Fruit fly (Drosophila melanogaster) whole organism, larva: ENCODE results near the gene CkIalpha.

Source experiments
- noc ChIP-seq: fragments of 200-800 bp; sonication (Bioruptor generic); optimal IDR thresholded peaks from 3 replicates; lab custom pipeline; 2019; ENCODE audit warnings: missing biosample characterization, mild to moderate bottlenecking, missing genetic modification characterization, moderate library complexity

CkIalpha gene

DNA sequence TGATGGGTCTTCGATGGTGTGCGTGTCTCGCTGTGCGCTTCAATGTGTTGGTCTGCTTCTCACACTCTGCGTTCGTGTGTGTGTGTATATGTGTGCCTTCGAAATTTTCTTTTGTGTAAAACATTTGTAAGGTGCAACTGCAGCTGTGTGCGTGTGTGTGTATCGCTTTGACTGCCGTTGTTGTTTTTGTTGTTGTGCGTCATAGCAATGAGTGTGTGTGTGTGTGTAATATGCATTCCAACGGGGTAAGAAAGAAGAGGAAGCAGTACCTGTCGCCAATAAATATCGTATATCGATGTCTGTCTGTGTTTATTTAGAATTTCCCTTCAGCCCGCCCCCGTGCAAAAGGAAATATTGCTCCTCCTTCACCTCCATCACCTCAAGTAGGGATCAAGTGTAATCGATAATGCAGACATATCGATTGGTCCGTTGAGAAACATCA is 883 bp downstream of the CkIalpha start:
- TF ChIP-seq noc (tag; lab: Kevin White, UChicago), result peak; percentile 14

DNA sequence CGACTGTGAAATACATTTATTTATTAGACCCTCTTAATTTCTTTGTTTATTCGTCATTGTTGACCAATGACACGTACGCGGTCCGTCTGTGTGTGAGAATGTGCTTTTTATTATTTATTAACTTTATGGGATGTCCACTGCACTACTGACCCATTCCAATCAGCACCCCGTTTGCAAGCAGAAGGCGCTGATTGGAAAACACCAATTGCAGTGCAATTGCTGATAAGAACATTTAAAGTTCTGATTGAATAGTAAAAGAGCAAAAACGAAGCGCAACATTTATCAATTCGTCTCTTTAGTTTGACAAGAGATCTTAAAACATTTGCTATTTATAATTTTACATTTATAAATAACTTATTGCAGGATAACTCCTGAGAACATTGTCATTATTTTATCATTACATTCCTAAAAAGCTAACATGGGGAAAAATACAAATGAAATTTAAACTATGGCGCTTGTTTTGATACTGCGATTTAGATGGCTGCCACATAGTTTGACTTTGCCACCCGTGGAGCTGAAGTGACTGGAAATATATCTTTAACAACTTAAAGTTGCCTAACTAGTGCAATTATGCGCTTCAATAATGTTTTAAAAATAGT is 5.1 kb downstream of the CkIalpha start:
- TF ChIP-seq noc (tag; lab: Kevin White, UChicago), result no peak

DNA sequence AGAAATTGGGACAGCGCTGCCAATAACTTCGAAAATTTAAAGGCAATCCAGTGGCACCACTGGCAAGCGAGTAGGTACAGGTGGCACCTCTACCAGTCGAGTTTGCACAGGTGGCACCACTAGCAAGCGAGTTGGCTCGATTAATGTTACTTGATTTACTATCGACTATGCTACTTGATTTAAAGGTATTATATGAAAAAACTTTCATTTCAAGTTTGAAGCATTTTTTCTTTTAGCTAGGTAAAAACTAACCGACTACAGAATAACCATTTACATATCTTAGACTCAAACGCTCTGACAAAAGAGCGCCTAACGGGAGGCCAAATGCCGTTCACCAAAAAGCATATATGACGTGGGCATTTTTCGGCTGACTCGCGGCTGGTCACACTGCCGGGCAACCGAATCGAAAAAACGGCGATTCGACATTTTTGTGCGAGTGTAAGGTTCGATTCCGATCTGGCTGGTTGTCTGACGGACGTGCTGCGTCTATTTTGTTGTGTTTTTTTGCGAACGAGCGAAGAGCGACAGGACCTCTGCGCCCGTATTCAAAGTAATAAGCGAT is 5.7 kb downstream of the CkIalpha start, which contains the start of gene Tis11:
TSS of gene Tis11 (plus strand) at position 417 of the 562 bp plus-strand sequence.
- TF ChIP-seq noc (tag; lab: Kevin White, UChicago), result peak; percentile 4

DNA sequence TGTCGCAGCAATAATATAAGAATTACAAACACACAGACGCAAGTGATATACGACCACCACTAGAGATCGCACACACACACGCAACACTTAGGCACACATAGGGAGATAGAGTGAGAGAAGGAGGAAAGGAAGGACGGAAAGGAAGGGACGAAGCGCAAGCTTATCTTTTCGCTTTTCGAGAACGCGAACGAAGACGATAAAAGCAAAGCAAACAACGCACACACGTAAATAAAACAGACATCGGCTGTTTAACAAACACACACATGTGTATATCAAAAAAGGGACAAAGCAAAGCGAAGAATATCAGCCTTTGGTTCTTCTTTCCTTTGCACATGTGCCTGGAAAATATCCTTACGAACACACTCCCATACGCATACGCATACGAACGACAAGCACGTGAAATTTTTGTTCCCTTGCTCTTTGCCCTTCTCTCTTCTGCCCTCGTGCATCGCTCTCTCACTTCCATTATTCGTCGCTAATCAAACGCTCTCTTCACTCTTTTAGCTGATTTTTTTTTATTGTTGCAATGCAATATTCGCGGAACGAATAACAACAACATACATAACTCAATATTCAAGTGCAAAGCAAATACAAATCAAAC is 6.7 kb downstream of the CkIalpha start:
- TF ChIP-seq noc (tag; lab: Kevin White, UChicago), result peak; percentile 29

DNA sequence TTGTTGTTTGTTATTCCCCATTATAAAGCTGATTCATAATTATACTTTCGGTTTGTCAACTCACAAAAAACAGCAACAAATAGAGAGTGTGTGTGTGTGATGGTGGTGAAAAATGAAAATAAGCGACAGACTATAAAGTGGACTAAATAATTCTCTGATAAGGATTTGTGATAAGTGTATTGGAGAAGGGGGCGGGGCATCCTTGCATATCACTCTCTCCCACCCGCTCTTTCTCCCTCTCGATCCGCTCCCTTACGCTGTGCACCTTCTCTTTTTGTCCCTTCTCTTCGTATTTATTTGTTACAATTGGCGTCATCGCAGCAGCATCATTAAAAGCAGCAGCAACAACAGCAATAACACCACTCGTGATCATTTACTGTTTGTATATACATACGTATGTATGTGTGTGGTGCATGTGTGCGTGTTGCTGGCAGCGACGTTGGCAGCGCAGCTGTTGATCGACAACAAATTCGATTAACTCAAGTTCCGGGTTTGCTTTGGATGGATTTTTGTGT is 8.1 kb downstream of the CkIalpha start:
- TF ChIP-seq noc (tag; lab: Kevin White, UChicago), result peak; percentile 26

DNA sequence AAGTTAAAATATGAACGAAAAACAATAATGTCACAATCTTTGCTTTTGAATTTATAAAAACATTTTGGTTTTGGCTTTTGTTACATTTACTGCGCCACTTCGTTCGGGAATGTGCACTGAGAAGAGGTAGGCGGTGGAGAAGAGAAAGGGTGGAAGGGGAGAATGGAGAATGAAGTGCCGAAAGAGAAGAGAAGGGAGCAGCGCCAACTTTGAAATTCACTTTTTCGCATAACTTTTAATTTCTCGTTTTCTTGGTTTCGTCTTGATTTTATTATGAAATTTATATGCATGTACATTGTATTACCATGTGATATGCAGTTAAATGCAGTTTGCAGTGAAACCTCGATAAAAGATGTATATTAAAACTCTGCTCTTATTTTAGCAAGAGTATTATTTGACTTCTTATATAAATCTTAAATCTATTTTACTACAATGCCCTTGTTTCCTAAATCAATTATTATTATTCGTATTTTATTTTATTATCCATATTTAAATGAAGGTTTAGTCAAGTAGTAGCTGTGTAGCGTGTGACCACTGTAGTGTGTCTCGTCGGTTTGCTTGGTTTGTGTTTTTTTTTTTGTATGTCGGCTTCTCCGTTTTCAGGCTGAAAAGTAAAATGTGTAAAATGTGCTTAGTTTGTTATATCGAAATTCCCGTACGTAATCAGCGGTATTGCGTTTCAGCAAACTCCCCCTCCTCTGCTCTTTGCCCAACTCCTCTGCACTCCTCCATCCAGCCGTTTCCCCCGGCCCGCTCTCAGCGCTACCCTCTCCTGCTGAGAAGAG is 9.4 kb downstream of the CkIalpha start:
- TF ChIP-seq noc (tag; lab: Kevin White, UChicago), result no peak

DNA sequence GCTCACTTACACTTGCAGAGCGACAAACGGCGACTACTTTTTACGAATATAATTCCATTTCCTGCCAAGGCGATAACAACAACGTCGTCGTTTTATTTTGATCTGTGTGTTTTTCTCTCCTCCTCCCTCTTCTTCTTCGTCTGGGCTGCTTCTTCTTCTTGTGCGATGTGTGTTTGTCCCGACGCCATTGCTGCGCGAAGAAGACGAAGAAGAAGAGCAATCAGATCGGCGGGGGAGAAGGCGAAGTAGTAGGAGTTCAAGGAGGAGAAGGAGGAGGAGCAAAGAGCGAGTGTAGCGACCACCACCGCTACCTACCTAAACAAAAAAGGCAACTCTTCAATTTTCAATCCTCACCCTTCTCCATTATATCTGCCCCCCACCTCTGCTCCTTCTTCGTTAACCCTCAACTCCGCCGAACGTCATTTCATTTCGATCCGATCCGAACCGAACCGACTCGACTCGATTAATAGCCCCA is 10.1 kb downstream of the CkIalpha start:
- TF ChIP-seq noc (tag; lab: Kevin White, UChicago), result no peak

DNA sequence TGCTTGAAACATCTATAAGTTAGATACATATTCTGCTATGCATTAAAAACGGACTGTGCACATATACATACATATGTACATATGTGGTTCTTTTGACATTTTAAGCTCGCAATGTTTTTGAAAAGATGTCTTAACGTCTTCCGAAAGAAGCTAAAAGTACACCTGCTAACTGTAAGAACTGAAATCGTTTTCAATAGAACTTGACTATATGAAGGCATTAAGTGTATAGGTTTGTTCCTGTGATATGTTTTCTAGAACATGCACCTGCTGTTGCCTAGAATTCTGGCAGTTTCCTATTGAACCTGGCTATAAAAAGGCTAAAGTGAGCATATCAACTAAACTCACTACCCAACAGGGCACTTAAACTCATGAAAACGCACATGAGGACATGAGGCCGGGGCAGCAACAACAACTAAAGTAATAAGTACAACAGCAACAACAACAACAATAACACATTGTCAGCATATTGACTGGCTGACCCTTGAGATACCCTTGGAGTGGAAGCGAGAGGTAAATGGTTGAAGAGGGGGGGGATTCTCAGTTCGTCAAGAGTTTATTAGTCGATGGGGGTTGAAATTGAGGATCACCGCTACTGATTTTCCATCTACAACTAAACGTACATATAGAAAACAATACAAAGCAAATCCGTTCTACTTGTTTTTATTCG is 10.8 kb downstream of the CkIalpha start:
- TF ChIP-seq noc (tag; lab: Kevin White, UChicago), result no peak

DNA sequence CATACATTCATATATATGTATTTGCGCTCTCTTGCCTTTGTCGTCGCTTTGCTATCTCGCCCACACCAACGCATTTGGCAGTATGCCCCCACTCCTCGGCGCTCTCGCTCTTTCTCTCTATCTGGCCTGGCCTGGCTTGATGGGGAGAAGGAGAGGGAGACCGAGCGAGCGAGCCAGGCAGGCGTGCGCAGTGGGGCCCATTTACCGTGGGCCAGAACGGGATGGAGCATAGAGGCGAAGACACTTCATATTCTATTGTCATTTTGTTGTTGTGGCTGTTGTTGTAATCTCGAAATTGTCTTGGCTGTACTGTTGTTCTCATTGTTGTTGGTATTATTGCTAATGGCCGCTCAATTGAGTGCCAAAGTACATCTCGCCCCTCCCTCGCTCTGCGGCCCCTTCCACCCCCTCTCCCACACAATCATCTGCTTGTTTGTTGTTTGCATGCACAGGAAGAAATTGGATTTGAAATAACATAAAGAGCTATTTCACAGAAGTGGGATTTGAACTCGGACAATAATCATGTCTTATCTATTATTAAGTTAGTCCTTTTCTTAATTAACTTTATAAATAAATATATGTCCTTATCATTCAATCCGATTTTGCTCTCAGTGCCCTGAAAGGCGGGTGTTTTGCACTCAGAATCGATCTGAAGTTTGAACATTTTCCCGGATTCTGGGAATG is 11.8 kb downstream of the CkIalpha start:
- TF ChIP-seq noc (tag; lab: Kevin White, UChicago), result peak; percentile 89

DNA sequence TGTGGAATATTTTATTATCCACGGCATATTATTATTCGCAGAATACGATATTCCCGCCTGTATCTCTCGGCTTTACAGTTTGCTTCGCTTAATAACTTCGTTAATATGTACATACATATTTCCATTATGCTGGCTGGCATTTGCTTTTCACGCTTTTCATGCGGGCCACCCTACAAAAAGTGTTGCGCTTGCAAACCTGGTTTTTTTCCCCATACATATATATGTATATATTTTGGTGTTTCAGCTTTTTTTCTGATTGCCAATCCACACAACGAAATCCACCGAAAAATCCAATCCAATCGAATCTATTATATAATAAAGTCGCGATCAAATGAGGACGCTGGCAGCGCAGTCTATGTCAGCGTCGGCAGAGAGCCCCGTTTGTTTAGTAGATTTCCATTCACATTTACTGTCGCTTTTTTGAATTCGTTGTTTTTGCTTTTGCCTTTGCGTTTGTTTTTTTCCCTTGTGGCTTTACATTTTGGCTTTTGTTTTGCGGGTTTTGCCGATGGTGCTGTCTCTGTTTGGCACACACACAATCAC is 12.4 kb downstream of the CkIalpha start:
- no peak for TF ChIP-seq noc (tag; lab: Kevin White, UChicago)

DNA sequence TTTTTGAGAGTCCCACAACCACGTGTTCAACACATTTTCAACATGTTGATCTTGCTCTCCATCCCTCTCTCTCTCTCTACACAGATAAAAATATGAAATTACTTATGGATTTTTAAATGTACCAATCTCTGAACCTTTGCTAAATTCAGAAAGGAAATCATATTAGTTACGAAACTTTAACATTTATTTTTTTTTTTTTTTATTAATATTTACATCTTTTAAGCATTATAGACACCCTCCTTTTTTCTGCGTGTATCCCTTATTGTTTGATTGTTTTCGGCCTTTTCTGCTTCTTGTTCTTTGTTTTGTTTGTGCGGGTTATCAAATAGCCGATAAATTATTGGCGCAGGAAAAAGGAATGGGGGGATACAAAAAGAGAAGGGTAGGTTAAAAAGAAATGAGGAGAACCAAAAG is 13.1 kb downstream of the CkIalpha start:
- peak; percentile 97 for TF ChIP-seq noc (tag; lab: Kevin White, UChicago)

DNA sequence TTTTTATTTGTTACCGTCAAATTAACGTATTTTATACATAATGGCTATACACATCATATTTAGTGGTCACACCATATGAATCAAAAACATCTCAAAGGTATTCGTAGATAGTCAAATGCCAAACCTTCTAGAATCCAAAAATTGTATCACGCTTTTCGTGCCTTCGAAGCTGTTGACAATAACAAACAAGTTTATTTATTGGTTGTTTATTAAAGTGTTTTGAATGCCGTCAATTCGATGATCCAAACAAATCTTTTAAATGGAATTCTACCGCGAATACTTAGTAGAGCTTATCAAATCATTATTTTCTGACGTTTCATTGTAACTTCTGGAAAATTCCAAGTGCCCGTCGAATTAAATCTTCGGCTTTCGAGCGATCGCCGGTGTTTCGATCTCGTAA is 13.6 kb downstream of the CkIalpha start:
- no peak for TF ChIP-seq noc (tag; lab: Kevin White, UChicago)

DNA sequence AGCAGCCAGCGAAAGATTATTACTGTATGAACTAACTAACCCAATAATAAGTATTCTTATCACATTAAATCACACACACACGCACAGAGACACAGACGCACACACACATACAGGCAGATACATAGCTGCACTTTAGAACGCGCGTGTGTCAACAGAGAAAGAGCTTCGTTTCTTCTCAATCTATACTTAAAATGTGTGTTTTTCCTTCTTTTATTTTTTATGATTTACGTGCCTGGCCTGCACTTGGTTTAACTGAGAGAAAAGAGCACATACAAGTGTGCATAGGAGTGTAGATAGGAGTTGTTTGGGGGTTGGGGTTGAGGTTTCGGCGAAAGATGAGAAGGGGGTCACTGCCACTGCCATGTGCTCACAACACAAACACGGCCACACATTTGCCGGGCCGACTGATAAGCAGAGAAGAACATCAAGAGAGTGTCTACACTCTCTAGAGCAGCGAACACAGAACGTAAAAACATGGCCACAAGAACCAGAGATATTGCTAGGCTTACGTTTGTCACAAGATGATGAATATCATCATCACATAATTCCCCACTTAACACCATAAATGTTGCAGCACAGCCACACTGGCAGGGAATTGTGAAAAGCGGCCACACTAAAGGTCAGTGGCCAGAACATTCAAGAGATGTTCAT is 14.3 kb downstream of the CkIalpha start:
- TF ChIP-seq noc (tag; lab: Kevin White, UChicago), result peak; percentile 70

DNA sequence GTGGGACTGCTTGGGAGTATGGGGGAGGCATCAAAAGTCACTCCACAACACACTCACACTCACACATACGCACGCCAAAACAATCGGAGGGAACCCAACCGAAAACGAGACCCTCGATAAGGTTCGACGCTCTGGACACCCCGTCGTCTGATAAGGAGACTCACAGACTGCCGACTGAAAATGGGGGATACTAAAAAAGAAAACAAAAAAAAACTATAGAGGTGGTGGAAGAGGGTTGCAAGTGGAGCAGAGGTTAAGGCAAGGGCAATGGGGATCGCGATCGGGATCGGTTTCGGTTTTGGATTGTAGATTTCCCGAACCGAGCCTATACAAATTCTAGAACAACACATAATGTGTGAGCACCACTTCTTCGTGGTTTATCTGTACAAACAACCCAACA is 15.3 kb downstream of the CkIalpha start:
- TF ChIP-seq noc (tag; lab: Kevin White, UChicago), result peak; percentile 26
